Fruit fly (Drosophila melanogaster): ENCODE data around the gene CG15317.

The CG15317 gene

DNA sequence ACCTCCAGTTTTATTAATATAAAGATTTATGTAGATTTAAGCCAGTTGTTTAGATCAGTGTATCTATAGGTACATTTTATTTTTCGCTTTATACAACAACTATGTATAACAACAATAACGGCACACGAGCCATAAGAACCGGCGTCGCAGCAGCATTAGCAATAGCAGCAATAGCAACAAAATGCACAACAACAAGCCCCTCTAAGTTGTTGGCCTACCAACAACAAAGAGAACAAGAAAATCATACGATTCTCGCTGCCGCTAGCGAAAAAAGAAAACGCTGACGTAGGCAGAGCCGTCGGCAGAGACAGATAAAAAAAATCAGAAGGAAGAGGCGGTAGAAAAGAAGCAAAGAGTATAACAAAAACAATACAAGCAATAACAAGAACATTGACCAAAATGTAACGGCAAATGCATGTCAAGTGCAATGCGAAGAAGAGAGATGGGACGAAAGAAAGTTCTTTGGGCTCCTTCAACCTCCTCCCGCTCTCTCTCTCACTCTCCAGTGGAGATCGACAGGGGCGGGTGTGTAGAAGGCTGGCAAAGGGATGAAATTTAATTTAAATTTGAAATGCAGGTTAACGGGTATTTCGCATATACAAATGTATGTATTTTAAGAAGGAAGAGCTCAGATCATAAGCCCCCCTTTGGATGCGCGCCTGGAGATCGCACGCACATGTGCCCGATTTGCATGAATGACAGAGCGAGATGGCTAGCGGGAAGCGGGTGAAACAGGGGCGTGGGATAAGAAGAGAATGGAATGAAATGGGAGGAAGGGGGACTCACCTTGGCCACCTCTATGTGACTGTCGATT is 22.6 kb upstream of the CG15317 start (continued):
- TF ChIP-seq crp (GFP tag; optimal IDR thresholded peaks at IDR 0.05) (peak in 1 of 2 experiments; percentile 73), Hr39 (optimal IDR thresholded peaks at IDR 0.05) (no peak), bsh (GFP tag; optimal IDR thresholded peaks at IDR 0.05) (peak; percentile 98 to 99), CG2712 (tag; optimal IDR thresholded peaks at IDR 0.05) (peak; percentile 99), wek (GFP tag; optimal IDR thresholded peaks at IDR 0.05) (peak; percentile 88), Jarid2 (GFP tag; optimal IDR thresholded peaks at IDR 0.05) (peak; percentile 84), CG32772 (GFP tag; IDR thresholded peaks at IDR 0.05) (peak; percentile 99), Hand (GFP tag; optimal IDR thresholded peaks at IDR 0.05) (peak; percentile 94), Atf3 (GFP tag; optimal IDR thresholded peaks at IDR 0.05) (peak; percentile 98), zen (tag; optimal IDR thresholded peaks at IDR 0.05) (peak; percentile 96), hkb (optimal IDR thresholded peaks at IDR 0.05) (no peak), hkb (GFP tag; IDR thresholded peaks at IDR 0.05) (peak; percentile 98), kay (GFP tag; optimal IDR thresholded peaks at IDR 0.05) (peak; percentile 96), CG10959 (GFP tag; IDR thresholded peaks at IDR 0.05) (peak; percentile 98), nau (GFP tag; optimal IDR thresholded peaks at IDR 0.05) (peak; percentile 96), vfl (GFP tag; optimal IDR thresholded peaks at IDR 0.05) (peak; percentile 98), CG34422 (GFP tag; IDR thresholded peaks at IDR 0.05) (peak; percentile 99), Poxn (GFP tag; IDR thresholded peaks at IDR 0.05) (peak; percentile 91), CG2202 (tag; optimal IDR thresholded peaks at IDR 0.05) (peak; percentile 99), Awh (GFP tag; IDR thresholded peaks at IDR 0.05) (peak; percentile 99), CG14667 (GFP tag; IDR thresholded peaks at IDR 0.05) (peak; percentile 99), disco-r (GFP tag; optimal IDR thresholded peaks at IDR 0.05) (peak; percentile 97), CG6765 (GFP tag; optimal IDR thresholded peaks at IDR 0.05) (peak; percentile 89), CG7556 (GFP tag; optimal IDR thresholded peaks at IDR 0.05) (peak; percentile 97), Asciz (GFP tag; optimal IDR thresholded peaks at IDR 0.05) (peak; percentile 95), Sry-β (GFP tag; optimal IDR thresholded peaks at IDR 0.05) (peak; percentile 74), odd (GFP tag; optimal IDR thresholded peaks at IDR 0.05) (peak; percentile 94), slbo (GFP tag; IDR thresholded peaks at IDR 0.05) (peak; percentile 100), gcm2 (GFP tag; optimal IDR thresholded peaks at IDR 0.05) (peak; percentile 97), CG33557 (GFP tag; optimal IDR thresholded peaks at IDR 0.05) (peak; percentile 94), CG10654 (GFP tag; optimal IDR thresholded peaks at IDR 0.05) (peak; percentile 98), run (tag; optimal IDR thresholded peaks at IDR 0.05) (peak; percentile 92), HHEX (GFP tag; optimal IDR thresholded peaks at IDR 0.05) (peak; percentile 98), kah (GFP tag; optimal IDR thresholded peaks at IDR 0.05) (peak; percentile 90), CG10565 (GFP tag; optimal IDR thresholded peaks at IDR 0.05) (peak; percentile 91), CG18764 (GFP tag; optimal IDR thresholded peaks at IDR 0.05) (peak; percentile 94), ranshi (GFP tag; IDR thresholded peaks at IDR 0.05) (peak; percentile 99), p53 (GFP tag; optimal IDR thresholded peaks at IDR 0.05) (peak; percentile 95), H2.0 (GFP tag; IDR thresholded peaks at IDR 0.05) (peak; percentile 98), fu2 (GFP tag; optimal IDR thresholded peaks at IDR 0.05) (peak; percentile 97), CG13775 (GFP tag; optimal IDR thresholded peaks at IDR 0.05) (peak; percentile 98), CG32532 (GFP tag; IDR thresholded peaks at IDR 0.05) (peak; percentile 99), scrt (GFP tag; optimal IDR thresholded peaks at IDR 0.05) (peak; percentile 92), BtbVII (GFP tag; optimal IDR thresholded peaks at IDR 0.05) (peak; percentile 95), CG3065 (GFP tag; optimal IDR thresholded peaks at IDR 0.05) (peak; percentile 97), CG12659 (GFP tag; optimal IDR thresholded peaks at IDR 0.05) (peak; percentile 98), mld (GFP tag; IDR thresholded peaks at IDR 0.05; ENCODE audit: partially characterized antibody) (no peak), CG6254 (GFP tag; optimal IDR thresholded peaks at IDR 0.05) (peak; percentile 95), CG4404 (GFP tag; IDR thresholded peaks at IDR 0.05) (peak; percentile 99)

Data from whole organism, embryonic.